Worm (Caenorhabditis elegans) whole organism, L4 larva: ENCODE data around the gene klp-17.

Source experiments
- Y48G9A.11 ChIP-seq: fragments of 200-800 bp; sonication (Bioruptor generic); IDR thresholded peaks from 2 replicates; pipeline ENCODE4 v1.3.6; 2022; ENCODE audit warnings: missing genetic modification reagents, missing genetic modification characterization, missing compliant biosample characterization
- ZK546.5 ChIP-seq, 2 experiments: sonication (generic microtip); optimal IDR thresholded peaks; 2 replicates each; lab custom pipeline; 2017; ENCODE audit warnings: missing biosample characterization in 2 of 2, missing genetic modification characterization in 2 of 2
- ama-1 ChIP-seq: fragments of 150-350 bp; optimal IDR thresholded peaks from 2 replicates; lab custom pipeline; 2014; ENCODE audit warnings: inconsistent platforms, mixed read lengths
- daf-12 ChIP-seq: fragments of 150-350 bp; optimal IDR thresholded peaks from 2 replicates; lab custom pipeline; 2014; ENCODE audit warnings: missing biosample characterization, missing genetic modification reagents, missing genetic modification characterization
- lin-13 ChIP-seq: fragments of 150-350 bp; optimal IDR thresholded peaks from 2 replicates; lab custom pipeline; 2014; ENCODE audit warnings: missing biosample characterization, missing genetic modification reagents, missing genetic modification characterization
- mdl-1 ChIP-seq, 2 experiments: fragments of 150-350 bp in 1 of 2; sonication (generic microtip) in 1 of 2; optimal IDR thresholded peaks; 2 replicates each; lab custom pipeline; 2014 to 2017; ENCODE audit warnings: missing biosample characterization in 2 of 2, missing genetic modification characterization in 2 of 2
- nhr-111 ChIP-seq: fragments of 200-800 bp; sonication (Bioruptor generic); optimal IDR thresholded peaks from 2 replicates; lab custom pipeline; 2018; ENCODE audit warnings: mild to moderate bottlenecking, missing genetic modification characterization, missing compliant biosample characterization
- pha-4 ChIP-seq, 2 experiments: fragments of 150-350 bp in 1 of 2; fragments of 200-800 bp in 1 of 2; sonication (Bioruptor generic) in 1 of 2; IDR thresholded peaks in 1 of 2; optimal IDR thresholded peaks in 1 of 2; 2 replicates each; pipeline versions ENCODE4 v1.3.6 to Lab custom; 2014 to 2022; ENCODE audit warnings: missing genetic modification characterization in 2 of 2, missing genetic modification reagents in 2 of 2, missing biosample characterization in 1 of 2, missing compliant biosample characterization in 1 of 2
- unc-39 ChIP-seq: sonication (generic microtip); optimal IDR thresholded peaks from 2 replicates; lab custom pipeline; 2017; ENCODE audit warnings: missing biosample characterization, missing genetic modification characterization
- zfp-2 ChIP-seq: sonication (generic microtip); optimal IDR thresholded peaks from 2 replicates; lab custom pipeline; 2016; ENCODE audit warnings: mild to moderate bottlenecking, missing genetic modification characterization, missing compliant biosample characterization

ce11 chrII:11512921-11513320 lies 45.5 kb upstream of the klp-17 start:
- no peak for TF ChIP-seq lin-13 (GFP tag; lab: Kevin White, UChicago)
- no peak for TF ChIP-seq zfp-2
- TF ChIP-seq Y48G9A.11, result no peak
- TF ChIP-seq mdl-1 (tag; optimal IDR thresholded peaks at IDR 0.05; lab: Kevin White, UChicago), result no peak
- no peak for TF ChIP-seq ama-1 (lab: Kevin White, UChicago)
- TF ChIP-seq nhr-111 (GFP tag; lab: Kevin White, UChicago), result no peak
- TF ChIP-seq daf-12, result no peak
- no peak for TF ChIP-seq ZK546.5 (tag; optimal IDR thresholded peaks at IDR 0.05; lab: Kevin White, UChicago)
- no peak for TF ChIP-seq pha-4 (GFP tag; IDR thresholded peaks at IDR 0.05; lab: Robert Waterston, UW)
- TF ChIP-seq pha-4 (tag; optimal IDR thresholded peaks at IDR 0.05; lab: Kevin White, UChicago), result no peak
- TF ChIP-seq unc-39 (tag; lab: Kevin White, UChicago), result no peak
